Fruit fly (Drosophila melanogaster): ENCODE data around the gene Lrp4.

Gene Lrp4

DNA sequence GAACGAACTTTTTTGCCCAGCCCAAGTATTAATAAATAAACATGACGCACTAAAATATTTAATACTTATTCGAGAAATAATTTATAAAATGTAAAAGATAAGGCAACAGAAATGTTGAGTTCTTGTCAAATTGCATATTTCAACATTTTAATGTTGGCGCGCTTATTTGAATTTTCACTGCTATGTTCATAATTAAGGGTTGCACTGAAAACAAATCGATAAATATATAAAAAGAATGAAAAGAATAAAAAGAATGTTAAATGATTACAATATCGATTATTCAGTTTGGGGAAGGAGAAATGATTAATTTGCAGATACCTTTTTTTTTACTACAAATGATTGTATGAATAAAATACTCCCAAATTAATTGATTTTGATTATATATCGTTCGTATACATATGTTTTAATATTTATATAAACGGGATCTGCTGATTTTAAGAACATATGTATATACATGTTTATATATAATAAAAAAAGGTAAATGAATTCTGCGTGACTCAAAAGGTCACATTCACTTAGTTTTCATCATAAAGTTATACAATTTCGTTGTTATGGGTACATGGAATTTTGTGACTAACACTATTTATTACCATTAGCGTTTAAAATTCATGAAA lies 43.8 kb upstream of the Lrp4 start (continued):
- TF ChIP-seq CG1603 (tag; optimal IDR thresholded peaks at IDR 0.05) (peak; percentile 9), CG14050 (GFP tag; IDR thresholded peaks at IDR 0.05) (no peak), CG4282 (GFP tag; optimal IDR thresholded peaks at IDR 0.05) (no peak), CG1233 (GFP tag; optimal IDR thresholded peaks at IDR 0.05) (no peak), Usf (GFP tag; optimal IDR thresholded peaks at IDR 0.05) (no peak), CG10366 (GFP tag; IDR thresholded peaks at IDR 0.05) (no peak), CG7271 (tag; optimal IDR thresholded peaks at IDR 0.05) (no peak), dm (GFP tag; optimal IDR thresholded peaks at IDR 0.05) (no peak), Bdp1 (GFP tag; optimal IDR thresholded peaks at IDR 0.05) (no peak), nau (GFP tag; optimal IDR thresholded peaks at IDR 0.05) (no peak), hb (GFP tag; IDR thresholded peaks at IDR 0.05; ENCODE audit: partially characterized antibody) (no peak), nerfin-1 (tag; optimal IDR thresholded peaks at IDR 0.05) (no peak), Hmx (GFP tag; optimal IDR thresholded peaks at IDR 0.05) (no peak), Sox102F (GFP tag; optimal IDR thresholded peaks at IDR 0.05) (no peak), Rx (GFP tag; IDR thresholded peaks at IDR 0.05) (no peak), CG12769 (tag; optimal IDR thresholded peaks at IDR 0.05) (no peak), Dip3 (GFP tag; optimal IDR thresholded peaks at IDR 0.05) (no peak), Hr3 (GFP tag; optimal IDR thresholded peaks at IDR 0.05) (no peak), sug (tag; optimal IDR thresholded peaks at IDR 0.05) (no peak), Ets97D (GFP tag; optimal IDR thresholded peaks at IDR 0.05) (peak; percentile 35), Opbp (GFP tag; IDR thresholded peaks at IDR 0.05; ENCODE audit: partially characterized antibody) (peak; percentile 16; the same call in 1 of the 3 replicates), CG33557 (GFP tag; optimal IDR thresholded peaks at IDR 0.05) (no peak), fd102C (GFP tag; optimal IDR thresholded peaks at IDR 0.05) (no peak), CG2116 (GFP tag; optimal IDR thresholded peaks at IDR 0.05) (peak; percentile 97), CG14710 (tag; optimal IDR thresholded peaks at IDR 0.05) (peak; percentile 14), CG12744 (GFP tag; optimal IDR thresholded peaks at IDR 0.05) (no peak), CG3407 (GFP tag; optimal IDR thresholded peaks at IDR 0.05) (no peak), CG9876 (GFP tag; optimal IDR thresholded peaks at IDR 0.05) (no peak), hkb (optimal IDR thresholded peaks at IDR 0.05) (no peak), hkb (GFP tag; IDR thresholded peaks at IDR 0.05) (no peak), CG10979 (tag; optimal IDR thresholded peaks at IDR 0.05) (no peak), abd-A (tag; optimal IDR thresholded peaks at IDR 0.05) (peak; percentile 34), Side (GFP tag; optimal IDR thresholded peaks at IDR 0.05) (no peak), sens (GFP tag) (peak; percentile 8), wek (GFP tag; optimal IDR thresholded peaks at IDR 0.05) (no peak), CG30020 (tag; optimal IDR thresholded peaks at IDR 0.05) (peak; percentile 62), CG12942 (GFP tag; optimal IDR thresholded peaks at IDR 0.05) (no peak), CG18619 (GFP tag; optimal IDR thresholded peaks at IDR 0.05) (no peak), stc (GFP tag; IDR thresholded peaks at IDR 0.05) (no peak), hbn (GFP tag; IDR thresholded peaks at IDR 0.05; ENCODE audit: partially characterized antibody) (0 out of 2 replicates have a peak, but pooled peaks have one; percentile 11), dysf (GFP tag; IDR thresholded peaks at IDR 0.05) (no peak), CG6254 (GFP tag; optimal IDR thresholded peaks at IDR 0.05) (peak; percentile 37), Sry-δ (GFP tag; optimal IDR thresholded peaks at IDR 0.05) (peak; percentile 32), disco-r (GFP tag; optimal IDR thresholded peaks at IDR 0.05) (no peak), gro (GFP tag; optimal IDR thresholded peaks at IDR 0.05) (no peak), CG42726 (GFP tag; IDR thresholded peaks at IDR 0.05; ENCODE audit: partially characterized antibody) (no peak), cwo (GFP tag; optimal IDR thresholded peaks at IDR 0.05) (no peak), Dref (GFP tag; IDR thresholded peaks at IDR 0.05) (peak; percentile 57), bbx (GFP tag; IDR thresholded peaks at IDR 0.05; ENCODE audit: partially characterized antibody) (peak; percentile 55; the same call in 1 of the 2 replicates), CG7963 (GFP tag; IDR thresholded peaks at IDR 0.05; ENCODE audit: partially characterized antibody) (no peak)
